Worm (Caenorhabditis elegans): Measurements from ENCODE around the gene cogc-4.

ce11 chrII:1438336-1438589 is 35.0 kb downstream of the cogc-4 start, which contains the start of gene Y51H7C.3:
- TF ChIP-seq ceh-39 (tag; optimal IDR thresholded peaks at IDR 0.05), result no peak
- TF ChIP-seq ces-1 (GFP tag; optimal IDR thresholded peaks at IDR 0.05), result no peak
- no peak for TF ChIP-seq ztf-11 (tag; optimal IDR thresholded peaks at IDR 0.05)
- TF ChIP-seq nhr-237 (tag; optimal IDR thresholded peaks at IDR 0.05), result no peak
- TF ChIP-seq pha-4 (tag; optimal IDR thresholded peaks at IDR 0.05), result no peak
- TF ChIP-seq nhr-28 (tag; optimal IDR thresholded peaks at IDR 0.05), result no peak
- TF ChIP-seq blmp-1 (tag; optimal IDR thresholded peaks at IDR 0.05), result no peak
- no peak for TF ChIP-seq lin-13 (tag; optimal IDR thresholded peaks at IDR 0.05)
- no peak for TF ChIP-seq sptf-1 (tag; optimal IDR thresholded peaks at IDR 0.05)
- no peak for TF ChIP-seq elt-3 (tag; optimal IDR thresholded peaks at IDR 0.05)
- TF ChIP-seq lsy-2 (tag; optimal IDR thresholded peaks at IDR 0.05), result no peak
- no peak for TF ChIP-seq drap-1 (GFP tag; optimal IDR thresholded peaks at IDR 0.05)
